Worm (Caenorhabditis elegans) whole organism, L4 larva: ENCODE data around the gene sulp-5.

Source experiments
- D1046.2 ChIP-seq: fragments of 200-800 bp; sonication (Bioruptor generic); IDR thresholded peaks from 2 replicates; pipeline ENCODE4 v1.3.6; 2022; ENCODE audit warnings: missing genetic modification characterization, missing compliant biosample characterization
- F26F4.8 ChIP-seq: fragments of 200-800 bp; sonication (Bioruptor generic); conservative IDR thresholded peaks from 2 replicates; pipeline ENCODE4 v1.3.6; 2022; ENCODE audit warnings: missing genetic modification characterization, missing compliant biosample characterization
- Y5F2A.4 ChIP-seq: fragments of 200-800 bp; sonication (Bioruptor generic); optimal IDR thresholded peaks from 2 replicates; lab custom pipeline; 2018; ENCODE audit warnings: mild to moderate bottlenecking, missing genetic modification characterization, missing compliant biosample characterization
- aha-1 ChIP-seq: fragments of 150-350 bp; peaks from one replicate; lab custom pipeline; 2014; ENCODE audit warnings: missing biosample characterization, missing genetic modification characterization
- ceh-32 ChIP-seq: sonication (generic microtip); optimal IDR thresholded peaks from 2 replicates; lab custom pipeline; 2016; ENCODE audit warnings: mild to moderate bottlenecking, missing genetic modification characterization, missing compliant biosample characterization; ENCODE audit not compliant: poor library complexity
- ceh-44 ChIP-seq: fragments of 200-800 bp; sonication (Bioruptor generic); IDR thresholded peaks from 2 replicates; pipeline ENCODE4 v1.3.6; 2022; ENCODE audit warnings: missing genetic modification reagents, missing genetic modification characterization, missing compliant biosample characterization
- ceh-62 ChIP-seq: sonication (generic microtip); optimal IDR thresholded peaks from 2 replicates; lab custom pipeline; 2017; ENCODE audit warnings: missing biosample characterization, missing genetic modification characterization
- daf-16 ChIP-seq, 3 experiments: sonication (generic microtip); optimal IDR thresholded peaks; 2 replicates each; lab custom pipeline; 2016 to 2017; ENCODE audit warnings: missing genetic modification characterization in 3 of 3, missing genetic modification reagents in 3 of 3, mild to moderate bottlenecking in 2 of 3, missing compliant biosample characterization in 2 of 3, missing biosample characterization in 1 of 3, moderate library complexity in 1 of 3
- daf-19 ChIP-seq: fragments of 200-800 bp; sonication (Bioruptor generic); conservative IDR thresholded peaks from 2 replicates; pipeline ENCODE4 v1.3.6; 2022; ENCODE audit warnings: missing genetic modification characterization, missing compliant biosample characterization
- dmd-9 ChIP-seq: fragments of 200-800 bp; sonication (Bioruptor generic); IDR thresholded peaks from 2 replicates; pipeline ENCODE4 v1.3.6; 2022; ENCODE audit warnings: missing genetic modification reagents, missing genetic modification characterization, missing compliant biosample characterization
- duxl-1 ChIP-seq: sonication (generic microtip); optimal IDR thresholded peaks from 2 replicates; lab custom pipeline; 2016; ENCODE audit warnings: mild to moderate bottlenecking, missing genetic modification characterization, moderate library complexity, missing compliant biosample characterization; ENCODE audit not compliant: poor library complexity
- egl-27 ChIP-seq: sonication (generic microtip); optimal IDR thresholded peaks from 3 replicates; lab custom pipeline; 2017; ENCODE audit warnings: missing biosample characterization, missing genetic modification reagents, missing genetic modification characterization
- gei-8 ChIP-seq: fragments of 200-800 bp; sonication (Bioruptor generic); optimal IDR thresholded peaks from 2 replicates; lab custom pipeline; 2018; ENCODE audit warnings: mild to moderate bottlenecking, missing genetic modification characterization, missing compliant biosample characterization
- hlh-11 ChIP-seq: fragments of 200-800 bp; sonication (Bioruptor generic); optimal IDR thresholded peaks from 2 replicates; lab custom pipeline; 2018; ENCODE audit warnings: mild to moderate bottlenecking, missing genetic modification characterization, missing compliant biosample characterization
- lim-7 ChIP-seq: fragments of 200-800 bp; sonication (Bioruptor generic); IDR thresholded peaks from 2 replicates; pipeline ENCODE4 v1.3.6; 2022; ENCODE audit warnings: missing genetic modification characterization, missing compliant biosample characterization
- lin-13 ChIP-seq: fragments of 150-350 bp; optimal IDR thresholded peaks from 2 replicates; lab custom pipeline; 2014; ENCODE audit warnings: missing biosample characterization, missing genetic modification reagents, missing genetic modification characterization
- lin-29 ChIP-seq: fragments of 200-800 bp; sonication (Bioruptor generic); IDR thresholded peaks from 2 replicates; pipeline ENCODE4 v1.3.6; 2022; ENCODE audit warnings: missing genetic modification reagents, missing genetic modification characterization, missing compliant biosample characterization
- madf-9 ChIP-seq: fragments of 200-800 bp; sonication (Bioruptor generic); conservative IDR thresholded peaks from 2 replicates; pipeline ENCODE4 v1.3.6; 2022; ENCODE audit warnings: missing genetic modification reagents, missing genetic modification characterization, missing compliant biosample characterization
- mep-1 ChIP-seq: fragments of 150-350 bp; sonication (generic microtip); optimal IDR thresholded peaks from 3 replicates; lab custom pipeline; 2014; ENCODE audit warnings: missing biosample characterization, missing genetic modification characterization
- mes-2 ChIP-seq: sonication (generic microtip); optimal IDR thresholded peaks from 2 replicates; lab custom pipeline; 2016; ENCODE audit warnings: missing genotype, mild to moderate bottlenecking, missing genetic modification characterization, missing compliant biosample characterization; ENCODE audit not compliant: poor library complexity, severe bottlenecking
- mxl-3 ChIP-seq: fragments of 200-800 bp; sonication (Bioruptor generic); optimal IDR thresholded peaks from 2 replicates; lab custom pipeline; 2018; ENCODE audit warnings: mild to moderate bottlenecking, missing genetic modification characterization, missing compliant biosample characterization
- nhr-10 ChIP-seq: fragments of 150-350 bp; optimal IDR thresholded peaks from 2 replicates; lab custom pipeline; 2014; ENCODE audit warnings: missing biosample characterization, missing genetic modification characterization
- nhr-102 ChIP-seq: sonication (generic microtip); optimal IDR thresholded peaks from 2 replicates; lab custom pipeline; 2016; ENCODE audit warnings: mild to moderate bottlenecking, missing genetic modification characterization, moderate library complexity, missing compliant biosample characterization
- nhr-28 ChIP-seq: fragments of 150-350 bp; optimal IDR thresholded peaks from 2 replicates; lab custom pipeline; 2014; ENCODE audit warnings: missing biosample characterization, missing genetic modification characterization
- nhr-48 ChIP-seq: sonication (generic microtip); optimal IDR thresholded peaks from 2 replicates; lab custom pipeline; 2016; ENCODE audit warnings: mild to moderate bottlenecking, missing genetic modification characterization, missing compliant biosample characterization
- sdz-12 ChIP-seq: fragments of 200-800 bp; sonication (Bioruptor generic); optimal IDR thresholded peaks from 2 replicates; lab custom pipeline; 2018; ENCODE audit warnings: mild to moderate bottlenecking, missing genetic modification characterization, missing compliant biosample characterization
- snpc-1.2 ChIP-seq: fragments of 200-800 bp; sonication (Bioruptor generic); IDR thresholded peaks from 2 replicates; pipeline ENCODE4 v1.3.6; 2022; ENCODE audit warnings: missing genetic modification reagents, missing genetic modification characterization, missing compliant biosample characterization
- unc-130 ChIP-seq: sonication (generic microtip); optimal IDR thresholded peaks from 2 replicates; lab custom pipeline; 2016; ENCODE audit warnings: missing genetic modification reagents, missing genetic modification characterization, missing compliant biosample characterization
- unc-62 ChIP-seq, 3 experiments: fragments of 150-350 bp in 1 of 3; sonication (generic microtip); optimal IDR thresholded peaks in 2 of 3; peaks in 1 of 3; 1 replicate in 1 of 3; 2 replicates in 2 of 3; lab custom pipeline; 2014 to 2017; ENCODE audit warnings: missing biosample characterization in 3 of 3, missing genetic modification characterization in 3 of 3, missing genetic modification reagents in 3 of 3, missing genotype in 1 of 3
- zfp-3 ChIP-seq: fragments of 200-800 bp; sonication (Bioruptor generic); conservative IDR thresholded peaks from 2 replicates; pipeline ENCODE4 v1.3.6; 2022; ENCODE audit warnings: missing genetic modification reagents, missing genetic modification characterization, missing compliant biosample characterization

Gene sulp-5

DNA sequence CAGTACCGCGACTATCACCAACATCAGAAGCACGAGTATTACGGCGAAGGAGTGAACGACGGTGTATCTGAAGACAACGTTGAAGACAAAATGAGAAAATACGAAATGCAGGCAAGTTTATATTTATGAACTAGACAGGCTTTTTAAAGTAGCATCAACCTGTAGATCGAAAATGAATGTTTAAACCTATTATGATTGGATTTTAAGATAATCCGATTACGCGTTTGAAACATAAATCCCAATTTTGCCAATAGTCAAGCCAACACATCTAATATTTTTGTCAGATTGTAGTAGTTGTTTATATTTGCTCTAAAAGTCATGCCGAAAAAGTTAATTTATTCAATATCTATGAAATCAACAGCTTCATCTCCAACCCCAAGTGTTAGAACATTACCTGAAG, 21.4 kb downstream of the sulp-5 start:
- TF ChIP-seq mxl-3 (GFP tag; lab: Kevin White, UChicago) (no peak), ceh-32 (no peak), mes-2 (tag; lab: Kevin White, UChicago) (no peak), D1046.2 (GFP tag; lab: Robert Waterston, UW) (no peak), aha-1 (tag; lab: Kevin White, UChicago) (peak; percentile 94), nhr-48 (tag; lab: Kevin White, UChicago) (no peak), daf-19 (GFP tag; lab: Robert Waterston, UW) (no peak), gei-8 (GFP tag; lab: Kevin White, UChicago) (no peak), nhr-102 (tag; lab: Kevin White, UChicago) (no peak)

DNA sequence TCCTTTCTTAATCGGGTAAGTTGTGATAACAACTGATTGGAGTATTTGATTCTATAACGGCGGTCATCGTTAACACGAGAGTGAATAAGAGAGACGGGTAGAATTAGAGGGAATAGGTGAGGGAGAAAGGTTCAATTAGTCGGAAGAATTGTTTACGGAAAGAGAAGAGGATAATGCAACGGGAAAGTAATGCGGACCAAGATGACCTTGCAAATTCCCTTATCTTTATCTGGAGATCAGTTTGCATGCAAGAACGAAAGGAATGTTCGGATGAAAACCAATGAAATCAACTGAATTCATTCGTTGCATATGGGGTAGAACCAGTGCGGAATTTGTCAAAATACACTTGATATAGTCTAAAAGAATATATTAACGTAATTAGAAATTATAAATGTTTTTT, 22.3 kb downstream of the sulp-5 start:
- peak in 1 of 2 experiments; percentile 81 for TF ChIP-seq unc-62 (GFP tag; optimal IDR thresholded peaks at IDR 0.05 in 1 of 2; lab: Kevin White, UChicago)
- no peak for TF ChIP-seq unc-62 (tag; optimal IDR thresholded peaks at IDR 0.05; lab: Kevin White, UChicago)
- TF ChIP-seq lin-13 = no peak
- TF ChIP-seq, all 104 proteins: peak for 1

DNA sequence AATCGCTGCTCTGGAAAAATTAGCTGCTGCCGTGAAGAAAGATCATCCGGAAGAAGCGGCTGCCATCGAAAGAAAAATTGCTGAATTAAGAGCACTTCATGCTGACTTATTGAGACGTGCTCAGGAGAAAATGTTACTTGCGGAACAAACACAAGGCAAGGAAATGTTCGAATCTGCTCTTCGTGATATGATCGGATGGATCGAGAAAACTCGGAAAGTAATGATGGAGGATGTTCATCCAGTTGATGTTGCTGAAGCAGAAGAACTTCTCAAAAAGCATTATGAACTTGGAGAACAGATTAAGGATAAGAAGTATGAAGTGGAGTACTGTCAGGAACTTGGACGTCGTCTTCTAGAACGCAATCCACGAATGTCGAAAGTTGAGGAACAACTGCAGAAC, 26.1 kb downstream of the sulp-5 start:
- no peak for TF ChIP-seq unc-130 (GFP tag; lab: Kevin White, UChicago)
- TF ChIP-seq daf-16 (GFP tag; optimal IDR thresholded peaks at IDR 0.05; lab: Kevin White, UChicago) = no peak
- TF ChIP-seq daf-16 (tag; optimal IDR thresholded peaks at IDR 0.05; lab: Kevin White, UChicago) = no peak
- TF ChIP-seq gei-8 (GFP tag; lab: Kevin White, UChicago) = no peak
- peak; percentile 93 for TF ChIP-seq aha-1 (tag; lab: Kevin White, UChicago)
- TF ChIP-seq nhr-28 (tag; lab: Kevin White, UChicago) = no peak

DNA sequence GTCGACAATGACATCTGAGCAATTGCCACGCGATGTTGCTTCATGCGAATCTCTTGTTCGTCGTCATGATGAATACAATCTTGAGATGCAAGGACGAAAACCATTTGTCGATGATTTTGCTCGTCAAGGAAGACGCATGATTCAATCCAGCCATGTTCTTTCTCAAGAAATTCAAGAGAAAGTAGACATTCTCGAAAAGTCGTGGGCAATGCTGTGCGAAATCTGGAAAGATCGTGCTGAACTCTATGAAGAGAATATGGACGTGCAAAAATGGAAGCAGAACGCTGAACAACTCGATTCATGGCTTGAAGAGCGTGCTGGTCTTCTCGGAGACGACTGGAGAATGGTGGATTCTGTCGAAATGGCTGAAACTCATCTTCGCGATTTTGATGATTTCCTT, 33.5 kb downstream of the sulp-5 start:
- TF ChIP-seq unc-62 (GFP tag; optimal IDR thresholded peaks at IDR 0.05 in 1 of 2; lab: Kevin White, UChicago) (peak in 1 of 2 experiments; percentile 82), unc-62 (tag; optimal IDR thresholded peaks at IDR 0.05; lab: Kevin White, UChicago) (no peak), lim-7 (GFP tag; lab: Robert Waterston, UW) (no peak)

DNA sequence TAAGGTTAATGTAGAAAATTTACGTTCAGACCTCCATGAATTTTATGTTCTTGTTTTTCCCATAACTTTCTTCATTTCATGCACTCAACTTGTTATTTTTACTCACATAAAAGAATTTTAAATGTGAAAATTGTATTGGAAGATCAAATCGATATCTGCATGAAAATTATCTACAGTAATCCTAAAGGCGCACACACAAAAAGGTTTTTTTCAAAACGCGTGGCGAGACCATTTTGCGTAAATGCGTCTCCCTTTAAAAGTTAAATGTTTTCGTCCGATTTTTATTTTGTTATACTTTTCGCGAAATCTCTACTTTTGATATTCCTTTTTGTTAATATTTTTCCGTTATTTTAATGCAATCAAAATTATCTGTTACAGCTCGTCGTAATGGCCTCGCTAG, 37.4 kb downstream of the sulp-5 start, which contains the start of gene R31.2:
R31.2 (plus strand) TSS at position 388 of the 400 bp plus-strand sequence.
- no peak for TF ChIP-seq lin-13
- no peak for TF ChIP-seq F26F4.8 (GFP tag; lab: Robert Waterston, UW)
- no peak for TF ChIP-seq snpc-1.2 (GFP tag; lab: Robert Waterston, UW)
- no peak for TF ChIP-seq lin-29 (GFP tag; lab: Robert Waterston, UW)
- no peak for TF ChIP-seq nhr-10 (tag; lab: Kevin White, UChicago)
- TF ChIP-seq nhr-28 (tag; lab: Kevin White, UChicago) = no peak

DNA sequence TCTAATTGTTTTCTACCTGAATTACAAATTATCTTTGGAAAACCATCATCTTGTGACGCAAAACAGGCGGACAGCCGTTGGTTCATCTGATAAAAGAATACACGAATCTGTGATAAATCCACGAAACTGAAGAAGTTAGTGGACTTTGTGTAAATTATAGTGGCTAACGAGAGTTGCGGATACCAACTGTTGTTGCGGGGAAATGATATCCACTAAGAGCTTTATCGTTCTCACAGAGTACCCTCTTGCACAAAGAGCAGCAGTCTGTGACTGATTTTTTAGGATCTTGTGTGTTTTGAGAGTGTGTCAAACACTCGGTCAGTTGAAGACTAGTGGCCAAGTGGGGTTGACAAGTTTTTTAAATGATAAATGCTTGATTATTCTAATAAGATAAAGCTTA, 39.8 kb downstream of the sulp-5 start:
- TF ChIP-seq daf-19 (GFP tag; lab: Robert Waterston, UW) = 0 out of 2 replicates have a peak, but pooled peaks have one; percentile 53
- no peak for TF ChIP-seq sdz-12 (GFP tag; lab: Kevin White, UChicago)
- TF ChIP-seq Y5F2A.4 (GFP tag; lab: Kevin White, UChicago) = no peak
- TF ChIP-seq ceh-32 = no peak
- no peak for TF ChIP-seq duxl-1 (tag; lab: Kevin White, UChicago)
- no peak for TF ChIP-seq zfp-3
- peak; percentile 12 for TF ChIP-seq hlh-11 (tag; lab: Kevin White, UChicago)
- no peak for TF ChIP-seq ceh-62 (tag; lab: Kevin White, UChicago)
- TF ChIP-seq mep-1 (tag; lab: Kevin White, UChicago) = no peak
- no peak for TF ChIP-seq aha-1 (tag; lab: Kevin White, UChicago)
- TF ChIP-seq ceh-44 (GFP tag; lab: Robert Waterston, UW) = no peak
- no peak for TF ChIP-seq madf-9 (GFP tag; lab: Robert Waterston, UW)
- TF ChIP-seq egl-27 = no peak
- TF ChIP-seq dmd-9 (GFP tag; lab: Robert Waterston, UW) = no peak
